Worm (Caenorhabditis elegans) whole organism, mixed stage, embryonic: ENCODE results near the gene Y69E1A.5.

ENCODE experiments used
- blmp-1 ChIP-seq: fragments of 150-350 bp; optimal IDR thresholded peaks from 2 replicates; lab custom pipeline; 2014; ENCODE audit warnings: missing biosample characterization, missing genetic modification characterization
- cnd-1 ChIP-seq: fragments of 200-800 bp; sonication (Bioruptor generic); optimal IDR thresholded peaks from 2 replicates; lab custom pipeline; 2018; ENCODE audit warnings: mild to moderate bottlenecking, missing genetic modification characterization, missing compliant biosample characterization
- elt-1 ChIP-seq: sonication (generic microtip); optimal IDR thresholded peaks from 2 replicates; lab custom pipeline; 2017; ENCODE audit warnings: missing genetic modification characterization, mild to moderate bottlenecking, missing compliant biosample characterization, antibody characterized with exemption, moderate library complexity, borderline replicate concordance; ENCODE audit not compliant: insufficient read depth
- lin-13 ChIP-seq: fragments of 150-350 bp; optimal IDR thresholded peaks from 2 replicates; lab custom pipeline; 2014; ENCODE audit warnings: missing biosample characterization, missing genetic modification characterization
- lsy-2 ChIP-seq: fragments of 150-350 bp; optimal IDR thresholded peaks from 2 replicates; lab custom pipeline; 2014; ENCODE audit warnings: missing biosample characterization, missing genetic modification characterization
- mab-5 ChIP-seq: fragments of 150-350 bp; optimal IDR thresholded peaks from 2 replicates; lab custom pipeline; 2014; ENCODE audit warnings: missing biosample characterization, missing genetic modification characterization
- mls-2 ChIP-seq: sonication (generic microtip); optimal IDR thresholded peaks from 2 replicates; lab custom pipeline; 2016; ENCODE audit warnings: mild to moderate bottlenecking, missing genetic modification characterization, moderate library complexity, missing compliant biosample characterization
- nhr-12 ChIP-seq: fragments of 150-350 bp; optimal IDR thresholded peaks from 2 replicates; lab custom pipeline; 2014; ENCODE audit warnings: missing biosample characterization, missing genetic modification characterization
- unc-62 ChIP-seq: fragments of 150-350 bp; optimal IDR thresholded peaks from 2 replicates; lab custom pipeline; 2014; ENCODE audit warnings: missing biosample characterization, missing genetic modification reagents, missing genetic modification characterization
- ztf-11 ChIP-seq: fragments of 150-350 bp; optimal IDR thresholded peaks from 2 replicates; lab custom pipeline; 2014; ENCODE audit warnings: missing biosample characterization, missing genetic modification characterization

DNA sequence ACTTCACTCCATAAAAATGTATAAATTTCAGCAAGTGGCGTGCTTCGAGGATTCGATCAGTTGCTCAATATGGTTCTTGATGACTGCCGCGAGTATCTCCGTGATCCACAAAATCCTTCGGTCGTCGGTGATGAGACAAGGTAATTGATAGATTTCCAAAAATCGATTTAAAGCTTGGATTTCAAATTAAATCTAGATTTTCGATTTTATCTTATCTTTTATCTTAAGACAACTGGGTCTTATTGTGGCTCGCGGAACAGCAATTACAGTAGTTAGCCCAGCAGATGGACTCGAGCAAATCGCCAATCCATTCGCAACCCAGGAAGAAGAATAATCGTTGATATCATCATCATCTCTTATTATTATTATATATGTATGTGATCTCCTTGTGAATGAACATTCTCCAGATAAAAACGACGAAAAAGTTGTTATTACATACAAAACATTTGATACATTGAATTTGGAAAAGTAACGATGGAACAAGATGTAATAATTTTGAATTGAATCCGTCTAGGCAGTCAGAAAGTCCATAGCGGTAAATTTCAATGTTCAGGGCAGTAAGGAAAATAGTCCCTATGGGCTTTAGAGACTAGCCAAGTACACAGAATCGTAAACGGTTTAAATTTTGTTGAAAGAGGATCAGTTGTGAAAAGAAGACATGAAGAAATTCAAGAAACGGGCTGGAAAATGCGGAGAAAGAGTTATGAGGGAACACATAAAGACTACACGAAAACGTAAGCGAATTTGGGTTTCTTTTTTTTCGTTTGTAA is 23.5 kb downstream of the Y69E1A.5 start:
- no peak for TF ChIP-seq cnd-1
- TF ChIP-seq nhr-12 (tag; lab: Kevin White, UChicago) = no peak
- no peak for TF ChIP-seq lin-13 (tag; lab: Kevin White, UChicago)
- no peak for TF ChIP-seq mls-2 (tag; lab: Kevin White, UChicago)
- TF ChIP-seq elt-1 (tag; lab: Kevin White, UChicago) = no peak
- TF ChIP-seq unc-62 = no peak
- no peak for TF ChIP-seq ztf-11
- TF ChIP-seq mab-5 (tag; lab: Kevin White, UChicago) = no peak
- no peak for TF ChIP-seq lsy-2 (tag; lab: Kevin White, UChicago)
- no peak for TF ChIP-seq blmp-1
